Worm (Caenorhabditis elegans): ENCODE measurements around the gene F44E5.5.

DNA sequence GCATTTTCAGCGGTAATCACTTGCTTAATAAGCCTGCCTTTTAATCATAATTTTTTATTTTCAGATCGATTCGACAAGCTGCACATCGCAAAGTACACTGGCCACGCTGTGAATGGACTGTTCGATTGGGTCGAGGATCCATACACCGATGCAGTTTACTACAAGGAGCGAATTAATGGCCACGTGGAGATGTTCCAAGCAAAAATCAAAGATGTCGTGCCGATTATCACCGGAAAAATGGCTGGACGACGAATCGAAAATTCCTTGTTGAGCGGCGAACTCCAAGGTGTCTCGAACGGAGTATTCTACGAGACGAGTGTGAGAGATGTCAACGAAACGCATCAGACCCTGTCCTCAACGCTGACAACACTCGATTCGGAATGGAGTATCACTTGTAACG, 32.0 kb upstream of the F44E5.5 start:
- TF ChIP-seq lir-3 (tag; optimal IDR thresholded peaks at IDR 0.05; ENCODE audit: poor library complexity) (no peak), nhr-90 (tag; optimal IDR thresholded peaks at IDR 0.05; ENCODE audit: poor library complexity) (no peak)

Measured in whole organism, L1 larva.